Fruit fly (Drosophila melanogaster): Measurements from ENCODE around the gene CG18547.

dm6 chr3R:11989206-11989605 lies 9.0 kb upstream of the CG18547 start:
- no peak for TF ChIP-seq CG8478 (optimal IDR thresholded peaks at IDR 0.05)
- no peak for TF ChIP-seq CTCF (optimal IDR thresholded peaks at IDR 0.05)

Data from S2 (cell line).